Worm (Caenorhabditis elegans) whole organism, L4 larva: ENCODE measurements around the gene pak-1.

Experiments used
- D1046.2 ChIP-seq: fragments of 200-800 bp; sonication (Bioruptor generic); IDR thresholded peaks from 2 replicates; pipeline ENCODE4 v1.3.6; 2022; ENCODE audit warnings: missing genetic modification characterization, missing compliant biosample characterization
- F44E2.7 ChIP-seq: fragments of 200-800 bp; sonication (Bioruptor generic); IDR thresholded peaks from 2 replicates; pipeline ENCODE4 v2.1.2; 2022; ENCODE audit warnings: missing genetic modification characterization, missing compliant biosample characterization
- R02D3.7 ChIP-seq: fragments of 150-350 bp; sonication (generic microtip); optimal IDR thresholded peaks from 3 replicates; lab custom pipeline; 2014; ENCODE audit warnings: missing biosample characterization, missing genetic modification characterization
- T20F7.1 ChIP-seq: fragments of 200-800 bp; sonication (Bioruptor generic); optimal IDR thresholded peaks from 2 replicates; lab custom pipeline; 2018; ENCODE audit warnings: mild to moderate bottlenecking, missing genetic modification characterization, missing compliant biosample characterization
- Y105C5A.15 ChIP-seq: fragments of 200-800 bp; sonication (Bioruptor generic); IDR thresholded peaks from 2 replicates; pipeline ENCODE4 v1.3.6; 2022; ENCODE audit warnings: missing genetic modification characterization, missing compliant biosample characterization
- Y48G9A.11 ChIP-seq: fragments of 200-800 bp; sonication (Bioruptor generic); IDR thresholded peaks from 2 replicates; pipeline ENCODE4 v1.3.6; 2022; ENCODE audit warnings: missing genetic modification reagents, missing genetic modification characterization, missing compliant biosample characterization
- Y5F2A.4 ChIP-seq: fragments of 200-800 bp; sonication (Bioruptor generic); optimal IDR thresholded peaks from 2 replicates; lab custom pipeline; 2018; ENCODE audit warnings: mild to moderate bottlenecking, missing genetic modification characterization, missing compliant biosample characterization
- Y75B8A.6 ChIP-seq: fragments of 200-800 bp; sonication (Bioruptor generic); IDR thresholded peaks from 2 replicates; pipeline ENCODE4 v1.3.6; 2022; ENCODE audit warnings: missing genetic modification reagents, missing genetic modification characterization, missing compliant biosample characterization
- ZK337.2 ChIP-seq: fragments of 200-800 bp; sonication (Bioruptor generic); IDR thresholded peaks from 2 replicates; pipeline ENCODE4 v1.3.6; 2022; ENCODE audit warnings: missing genetic modification reagents, missing genetic modification characterization, missing compliant biosample characterization
- aly-2 ChIP-seq: sonication (generic microtip); optimal IDR thresholded peaks from 2 replicates; lab custom pipeline; 2018; ENCODE audit warnings: missing biosample characterization, missing genetic modification characterization
- ama-1 ChIP-seq: fragments of 150-350 bp; optimal IDR thresholded peaks from 2 replicates; lab custom pipeline; 2014; ENCODE audit warnings: inconsistent platforms, mixed read lengths
- ceh-28 ChIP-seq: fragments of 150-350 bp; optimal IDR thresholded peaks from 2 replicates; lab custom pipeline; 2014; ENCODE audit warnings: missing biosample characterization, missing genetic modification reagents, missing genetic modification characterization
- ceh-44 ChIP-seq: fragments of 200-800 bp; sonication (Bioruptor generic); IDR thresholded peaks from 2 replicates; pipeline ENCODE4 v1.3.6; 2022; ENCODE audit warnings: missing genetic modification reagents, missing genetic modification characterization, missing compliant biosample characterization
- ceh-62 ChIP-seq: sonication (generic microtip); optimal IDR thresholded peaks from 2 replicates; lab custom pipeline; 2017; ENCODE audit warnings: missing biosample characterization, missing genetic modification characterization
- ceh-82 ChIP-seq: sonication (generic microtip); optimal IDR thresholded peaks from 2 replicates; lab custom pipeline; 2017; ENCODE audit warnings: missing biosample characterization, missing genetic modification characterization
- daf-12 ChIP-seq: fragments of 150-350 bp; optimal IDR thresholded peaks from 2 replicates; lab custom pipeline; 2014; ENCODE audit warnings: missing biosample characterization, missing genetic modification reagents, missing genetic modification characterization
- daf-16 ChIP-seq, 3 experiments: sonication (generic microtip); optimal IDR thresholded peaks; 2 replicates each; lab custom pipeline; 2016 to 2017; ENCODE audit warnings: missing genetic modification characterization in 3 of 3, missing genetic modification reagents in 3 of 3, mild to moderate bottlenecking in 2 of 3, missing compliant biosample characterization in 2 of 3, missing biosample characterization in 1 of 3, moderate library complexity in 1 of 3
- daf-19 ChIP-seq: fragments of 200-800 bp; sonication (Bioruptor generic); conservative IDR thresholded peaks from 2 replicates; pipeline ENCODE4 v1.3.6; 2022; ENCODE audit warnings: missing genetic modification characterization, missing compliant biosample characterization
- dmd-8 ChIP-seq: fragments of 200-800 bp; sonication (Bioruptor generic); IDR thresholded peaks from 2 replicates; pipeline ENCODE4 v1.3.6; 2022; ENCODE audit warnings: missing genetic modification characterization, missing compliant biosample characterization
- hif-1 ChIP-seq, 2 experiments: sonication (generic microtip); optimal IDR thresholded peaks; 2 replicates each; lab custom pipeline; 2016 to 2017; ENCODE audit warnings: missing compliant biosample characterization in 2 of 2, missing genetic modification characterization in 2 of 2, missing genetic modification reagents in 2 of 2, missing genotype in 2 of 2, mild to moderate bottlenecking in 1 of 2
- hmg-1.1 ChIP-seq: fragments of 200-800 bp; sonication (Bioruptor generic); IDR thresholded peaks from 2 replicates; pipeline ENCODE4 v1.3.6; 2022; ENCODE audit warnings: missing genetic modification reagents, missing genetic modification characterization, missing compliant biosample characterization
- lim-7 ChIP-seq: fragments of 200-800 bp; sonication (Bioruptor generic); IDR thresholded peaks from 2 replicates; pipeline ENCODE4 v1.3.6; 2022; ENCODE audit warnings: missing genetic modification characterization, missing compliant biosample characterization
- lin-1 ChIP-seq: fragments of 200-800 bp; sonication (Bioruptor generic); IDR thresholded peaks from 2 replicates; pipeline ENCODE4 v1.3.6; 2022; ENCODE audit warnings: missing genetic modification reagents, missing genetic modification characterization, missing compliant biosample characterization
- lin-38 ChIP-seq: fragments of 200-800 bp; sonication (Bioruptor generic); IDR thresholded peaks from 2 replicates; pipeline ENCODE4 v1.3.6; 2022; ENCODE audit warnings: missing genetic modification reagents, missing genetic modification characterization, missing compliant biosample characterization
- lir-3 ChIP-seq: sonication (generic microtip); optimal IDR thresholded peaks from 2 replicates; lab custom pipeline; 2016; ENCODE audit warnings: mild to moderate bottlenecking, missing genetic modification characterization, missing compliant biosample characterization
- lsy-2 ChIP-seq, 2 experiments: fragments of 150-350 bp in 1 of 2; sonication (generic microtip) in 1 of 2; optimal IDR thresholded peaks; 2 replicates each; lab custom pipeline; 2014 to 2017; ENCODE audit warnings: missing biosample characterization in 2 of 2, missing genetic modification characterization in 2 of 2
- madf-9 ChIP-seq: fragments of 200-800 bp; sonication (Bioruptor generic); conservative IDR thresholded peaks from 2 replicates; pipeline ENCODE4 v1.3.6; 2022; ENCODE audit warnings: missing genetic modification reagents, missing genetic modification characterization, missing compliant biosample characterization
- mdt-29 ChIP-seq: fragments of 200-800 bp; sonication (Bioruptor generic); IDR thresholded peaks from 2 replicates; pipeline ENCODE4 v1.3.6; 2022; ENCODE audit warnings: missing genetic modification reagents, missing genetic modification characterization, missing compliant biosample characterization
- mxl-3 ChIP-seq: fragments of 200-800 bp; sonication (Bioruptor generic); optimal IDR thresholded peaks from 2 replicates; lab custom pipeline; 2018; ENCODE audit warnings: mild to moderate bottlenecking, missing genetic modification characterization, missing compliant biosample characterization
- nhr-102 ChIP-seq: sonication (generic microtip); optimal IDR thresholded peaks from 2 replicates; lab custom pipeline; 2016; ENCODE audit warnings: mild to moderate bottlenecking, missing genetic modification characterization, moderate library complexity, missing compliant biosample characterization
- nhr-11 ChIP-seq: fragments of 150-350 bp; optimal IDR thresholded peaks from 2 replicates; lab custom pipeline; 2014; ENCODE audit warnings: missing biosample characterization, missing genetic modification characterization
- nhr-111 ChIP-seq: fragments of 200-800 bp; sonication (Bioruptor generic); optimal IDR thresholded peaks from 2 replicates; lab custom pipeline; 2018; ENCODE audit warnings: mild to moderate bottlenecking, missing genetic modification characterization, missing compliant biosample characterization
- nhr-41 ChIP-seq: fragments of 200-800 bp; sonication (Bioruptor generic); IDR thresholded peaks from 2 replicates; pipeline ENCODE4 v1.3.6; 2022; ENCODE audit warnings: missing genetic modification reagents, missing genetic modification characterization, missing compliant biosample characterization
- nhr-42 ChIP-seq: fragments of 200-800 bp; sonication (Bioruptor generic); IDR thresholded peaks from 2 replicates; pipeline ENCODE4 v1.3.6; 2022; ENCODE audit warnings: missing genetic modification characterization, missing compliant biosample characterization
- nhr-77 ChIP-seq: fragments of 150-350 bp; optimal IDR thresholded peaks from 2 replicates; lab custom pipeline; 2014; ENCODE audit warnings: missing biosample characterization, missing genetic modification characterization
- pha-4 ChIP-seq, 2 experiments: fragments of 150-350 bp in 1 of 2; fragments of 200-800 bp in 1 of 2; sonication (Bioruptor generic) in 1 of 2; IDR thresholded peaks in 1 of 2; optimal IDR thresholded peaks in 1 of 2; 2 replicates each; pipeline versions ENCODE4 v1.3.6 to Lab custom; 2014 to 2022; ENCODE audit warnings: missing genetic modification characterization in 2 of 2, missing genetic modification reagents in 2 of 2, missing biosample characterization in 1 of 2, missing compliant biosample characterization in 1 of 2
- pqm-1 ChIP-seq: sonication (generic microtip); optimal IDR thresholded peaks from 2 replicates; lab custom pipeline; 2017; ENCODE audit warnings: missing biosample characterization, missing genetic modification characterization
- rbr-2 ChIP-seq: sonication (generic microtip); optimal IDR thresholded peaks from 2 replicates; lab custom pipeline; 2016; ENCODE audit warnings: missing genotype, missing genetic modification characterization, missing compliant biosample characterization
- set-16 ChIP-seq: fragments of 200-800 bp; sonication (Bioruptor generic); IDR thresholded peaks from 2 replicates; pipeline ENCODE4 v1.3.6; 2022; ENCODE audit warnings: missing genetic modification reagents, missing genetic modification characterization, missing compliant biosample characterization
- skn-1 ChIP-seq: fragments of 150-350 bp; optimal IDR thresholded peaks from 2 replicates; lab custom pipeline; 2014; ENCODE audit warnings: missing biosample characterization, missing genetic modification characterization
- snpc-1.2 ChIP-seq: fragments of 200-800 bp; sonication (Bioruptor generic); IDR thresholded peaks from 2 replicates; pipeline ENCODE4 v1.3.6; 2022; ENCODE audit warnings: missing genetic modification reagents, missing genetic modification characterization, missing compliant biosample characterization
- snpc-4 ChIP-seq: fragments of 150-350 bp; optimal IDR thresholded peaks from 2 replicates; lab custom pipeline; 2014; ENCODE audit warnings: missing biosample characterization, missing genetic modification characterization
- spr-1 ChIP-seq: sonication (generic microtip); optimal IDR thresholded peaks from 2 replicates; lab custom pipeline; 2016; ENCODE audit warnings: mild to moderate bottlenecking, missing genetic modification characterization, missing compliant biosample characterization
- tag-97 ChIP-seq: fragments of 200-800 bp; sonication (Bioruptor generic); IDR thresholded peaks from 2 replicates; pipeline ENCODE4 v1.3.6; 2022; ENCODE audit warnings: missing genetic modification characterization, missing compliant biosample characterization
- tra-1 ChIP-seq: fragments of 200-800 bp; sonication (Bioruptor generic); IDR thresholded peaks from 2 replicates; pipeline ENCODE4 v1.3.6; 2022; ENCODE audit warnings: missing genetic modification reagents, missing genetic modification characterization, missing compliant biosample characterization
- unc-130 ChIP-seq: sonication (generic microtip); optimal IDR thresholded peaks from 2 replicates; lab custom pipeline; 2016; ENCODE audit warnings: missing genetic modification reagents, missing genetic modification characterization, missing compliant biosample characterization
- unc-39 ChIP-seq: sonication (generic microtip); optimal IDR thresholded peaks from 2 replicates; lab custom pipeline; 2017; ENCODE audit warnings: missing biosample characterization, missing genetic modification characterization
- unc-62 ChIP-seq, 3 experiments: fragments of 150-350 bp in 1 of 3; sonication (generic microtip); optimal IDR thresholded peaks in 2 of 3; peaks in 1 of 3; 1 replicate in 1 of 3; 2 replicates in 2 of 3; lab custom pipeline; 2014 to 2017; ENCODE audit warnings: missing biosample characterization in 3 of 3, missing genetic modification characterization in 3 of 3, missing genetic modification reagents in 3 of 3, missing genotype in 1 of 3
- zfp-2 ChIP-seq: sonication (generic microtip); optimal IDR thresholded peaks from 2 replicates; lab custom pipeline; 2016; ENCODE audit warnings: mild to moderate bottlenecking, missing genetic modification characterization, missing compliant biosample characterization
- zip-11 ChIP-seq: fragments of 200-800 bp; sonication (Bioruptor generic); IDR thresholded peaks from 2 replicates; pipeline ENCODE4 v1.3.6; 2022; ENCODE audit warnings: missing genetic modification characterization, missing compliant biosample characterization

pak-1 gene

DNA sequence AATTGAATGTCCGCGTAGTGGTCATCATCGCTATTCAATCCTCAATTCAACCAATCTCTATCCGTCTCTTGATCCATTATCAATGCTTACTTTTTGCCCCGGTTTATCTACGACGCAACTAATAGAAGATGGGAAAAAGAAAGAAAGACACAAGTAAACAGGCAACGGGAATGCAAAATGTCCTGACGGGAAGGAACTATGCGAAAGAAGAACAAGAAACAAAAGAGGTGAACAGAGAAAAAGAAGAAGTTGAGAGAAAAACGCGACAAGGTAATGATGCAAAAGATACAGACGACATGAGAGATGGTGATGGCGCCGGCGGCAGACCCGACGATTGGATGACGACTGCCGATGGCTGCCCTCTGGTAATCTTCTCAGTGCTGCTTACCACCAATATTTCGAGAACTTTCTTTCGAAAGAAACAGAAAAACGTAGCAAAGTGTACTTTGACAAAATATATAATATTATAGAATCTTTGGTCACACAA is 6.4 kb downstream of the pak-1 start (continued):
- TF ChIP-seq hif-1 (tag; optimal IDR thresholded peaks at IDR 0.05; lab: Kevin White, UChicago) (peak in 1 of 2 experiments; percentile 44), T20F7.1 (GFP tag; lab: Kevin White, UChicago) (no peak), lir-3 (tag; lab: Kevin White, UChicago) (no peak), skn-1 (tag; lab: Kevin White, UChicago) (no peak), aly-2 (tag; lab: Kevin White, UChicago) (no peak), tag-97 (GFP tag; lab: Robert Waterston, UW) (no peak), Y105C5A.15 (GFP tag; lab: Robert Waterston, UW) (no peak), lim-7 (GFP tag; lab: Robert Waterston, UW) (no peak), pha-4 (GFP tag; IDR thresholded peaks at IDR 0.05; lab: Robert Waterston, UW) (peak; percentile 28; the same call in 1 of the 2 replicates), pha-4 (tag; optimal IDR thresholded peaks at IDR 0.05; lab: Kevin White, UChicago) (peak; percentile 21), dmd-8 (GFP tag; lab: Robert Waterston, UW) (no peak), nhr-102 (peak; percentile 41), F44E2.7 (GFP tag; lab: Robert Waterston, UW) (no peak), mxl-3 (no peak), nhr-11 (tag; lab: Kevin White, UChicago) (peak; percentile 72), unc-130 (GFP tag; lab: Kevin White, UChicago) (no peak), Y48G9A.11 (GFP tag; lab: Robert Waterston, UW) (no peak), ceh-82 (tag; lab: Kevin White, UChicago) (no peak), unc-62 (GFP tag; optimal IDR thresholded peaks at IDR 0.05 in 1 of 2; lab: Kevin White, UChicago) (peak in 1 of 2 experiments; percentile 10), unc-62 (tag; optimal IDR thresholded peaks at IDR 0.05; lab: Kevin White, UChicago) (no peak), snpc-4 (tag; lab: Kevin White, UChicago) (no peak), mdt-29 (GFP tag; lab: Robert Waterston, UW) (peak; percentile 52; the same call in 1 of the 2 replicates), daf-12 (tag; lab: Kevin White, UChicago) (no peak), D1046.2 (GFP tag; lab: Robert Waterston, UW) (no peak), daf-16 (GFP tag; optimal IDR thresholded peaks at IDR 0.05; lab: Kevin White, UChicago) (peak; percentile 23 to 82), daf-16 (tag; optimal IDR thresholded peaks at IDR 0.05; lab: Kevin White, UChicago) (peak; percentile 97), madf-9 (GFP tag; lab: Robert Waterston, UW) (no peak), lin-38 (GFP tag; lab: Robert Waterston, UW) (no peak), nhr-77 (tag; lab: Kevin White, UChicago) (peak; percentile 74), zfp-2 (no peak), unc-39 (tag; lab: Kevin White, UChicago) (no peak), R02D3.7 (tag; lab: Kevin White, UChicago) (no peak), rbr-2 (tag; lab: Kevin White, UChicago) (peak; percentile 40), zip-11 (GFP tag; lab: Robert Waterston, UW) (no peak), set-16 (GFP tag; lab: Robert Waterston, UW) (0 out of 2 replicates have a peak, but pooled peaks have one; percentile 31), lin-1 (GFP tag; lab: Robert Waterston, UW) (no peak; the same call in 1 of the 2 replicates), ceh-44 (GFP tag; lab: Robert Waterston, UW) (no peak), daf-19 (no peak), ZK337.2 (GFP tag; lab: Robert Waterston, UW) (no peak), nhr-111 (GFP tag; lab: Kevin White, UChicago) (no peak), ceh-62 (tag; lab: Kevin White, UChicago) (no peak), Y5F2A.4 (GFP tag; lab: Kevin White, UChicago) (no peak), lsy-2 (tag; optimal IDR thresholded peaks at IDR 0.05; lab: Kevin White, UChicago) (peak in 1 of 2 experiments; percentile 44), spr-1 (tag; lab: Kevin White, UChicago) (no peak), hmg-1.1 (GFP tag; lab: Robert Waterston, UW) (peak; percentile 42), ama-1 (no peak), snpc-1.2 (GFP tag; lab: Robert Waterston, UW) (no peak), nhr-41 (GFP tag; lab: Robert Waterston, UW) (no peak), Y75B8A.6 (GFP tag; lab: Robert Waterston, UW) (no peak), nhr-42 (GFP tag; lab: Robert Waterston, UW) (no peak), ceh-28 (tag; lab: Kevin White, UChicago) (no peak), tra-1 (GFP tag; lab: Robert Waterston, UW) (0 out of 2 replicates have a peak, but pooled peaks have one; percentile 47), pqm-1 (tag; lab: Kevin White, UChicago) (peak; percentile 89)
